Fruit fly (Drosophila melanogaster): ENCODE data around the gene Fer1.

Fer1 gene

DNA sequence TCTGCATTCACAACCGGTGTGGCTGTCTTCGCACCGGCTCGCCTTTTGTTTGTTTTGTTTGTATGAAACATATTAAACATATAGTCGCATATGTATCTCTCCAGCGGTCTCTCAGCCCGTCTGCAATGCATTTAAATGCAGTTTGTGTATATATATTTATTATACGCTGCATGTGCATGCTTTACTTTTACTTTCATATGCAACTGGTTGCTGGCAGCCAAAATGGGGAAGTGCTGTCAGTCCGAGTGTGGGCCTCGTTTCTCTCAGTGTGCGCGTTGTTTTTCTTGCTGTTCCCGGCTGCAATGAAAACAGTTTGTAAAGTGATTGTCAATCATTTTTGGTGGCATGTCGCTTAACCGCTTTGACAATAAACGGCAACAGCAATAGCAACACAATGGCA is 23.6 kb downstream of the Fer1 start (continued):
- TF ChIP-seq Sox102F (GFP tag; optimal IDR thresholded peaks at IDR 0.05) (no peak), Ets65A (GFP tag) (peak; percentile 32)

DNA sequence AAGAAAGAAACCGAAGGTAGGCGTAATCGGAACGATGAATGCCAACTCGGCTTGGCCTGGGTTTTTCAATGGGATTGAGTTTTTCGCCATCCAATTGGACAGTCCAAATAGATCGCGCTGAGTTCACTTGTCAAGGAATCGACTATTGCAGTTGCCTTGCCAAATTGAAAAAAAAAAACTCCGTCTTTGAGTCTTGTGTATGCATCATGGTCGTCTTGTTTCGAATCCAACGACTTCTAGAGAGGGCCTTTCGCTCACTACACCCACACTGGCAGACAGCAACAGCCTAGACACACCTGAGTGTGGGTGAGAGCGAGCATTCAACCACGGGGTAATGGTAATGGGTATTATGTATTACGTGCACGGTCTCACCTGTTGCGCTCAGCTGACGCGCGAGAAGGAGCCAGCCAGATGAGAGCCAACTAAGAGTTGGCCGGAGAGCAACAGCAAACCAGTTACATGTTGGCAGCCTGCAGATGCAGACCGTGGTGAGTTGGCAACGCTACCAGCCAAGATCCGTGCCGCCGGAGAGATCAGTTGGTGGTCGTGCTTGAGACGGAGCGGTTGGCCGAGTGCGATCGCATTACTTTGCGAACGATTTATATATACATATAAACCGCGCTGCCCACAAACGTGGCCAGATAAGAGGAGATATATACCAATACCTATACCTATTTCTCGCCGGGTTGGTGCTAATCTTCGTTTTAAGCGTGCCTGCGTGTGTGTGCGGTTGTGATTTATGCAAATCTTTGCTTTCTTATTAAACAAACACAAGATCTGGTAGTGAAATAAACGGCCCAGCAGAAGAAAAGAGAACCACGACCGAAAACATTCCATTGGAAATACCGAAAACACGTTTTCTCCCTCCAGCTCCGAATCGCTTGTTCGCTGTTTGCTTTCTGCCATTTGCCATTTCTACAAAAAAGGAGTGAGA is 26.6 kb downstream of the Fer1 start, which contains the start of gene sas:
TSS of gene sas (plus strand) at position 453 of the 934 bp plus-strand sequence.
- TF ChIP-seq CG15479 (GFP tag; optimal IDR thresholded peaks at IDR 0.05) (peak; percentile 47), CG4328 (GFP tag; optimal IDR thresholded peaks at IDR 0.05) (no peak), chm (GFP tag; IDR thresholded peaks at IDR 0.05) (peak; percentile 47), onecut (GFP tag; IDR thresholded peaks at IDR 0.05) (no peak), CG9932 (GFP tag; IDR thresholded peaks at IDR 0.05) (no peak), CG13894 (tag; optimal IDR thresholded peaks at IDR 0.05) (peak; percentile 48), Dad (GFP tag; optimal IDR thresholded peaks at IDR 0.05) (peak; percentile 5), da (GFP tag; optimal IDR thresholded peaks at IDR 0.05) (no peak), Dp (GFP tag; optimal IDR thresholded peaks at IDR 0.05) (no peak), so (GFP tag; IDR thresholded peaks at IDR 0.05) (peak; percentile 26; the same call in 1 of the 3 replicates), trh (GFP tag; optimal IDR thresholded peaks at IDR 0.05) (no peak), Atf6 (GFP tag; IDR thresholded peaks at IDR 0.05) (no peak), CG14014 (GFP tag; IDR thresholded peaks at IDR 0.05) (no peak), NK7.1 (GFP tag; optimal IDR thresholded peaks at IDR 0.05) (no peak), CG4360 (GFP tag; IDR thresholded peaks at IDR 0.05) (peak; percentile 9; the same call in 1 of the 2 replicates), CG30403 (GFP tag; optimal IDR thresholded peaks at IDR 0.05) (no peak), oc (tag; optimal IDR thresholded peaks at IDR 0.05) (peak; percentile 55), YL-1 (GFP tag; optimal IDR thresholded peaks at IDR 0.05) (no peak), seq (GFP tag; IDR thresholded peaks at IDR 0.05) (peak; percentile 33; the same call in 1 of the 2 replicates), sens (GFP tag) (peak; percentile 70), esg (GFP tag; conservative IDR thresholded peaks at IDR 0.05) (no peak), maf-S (GFP tag; optimal IDR thresholded peaks at IDR 0.05) (no peak), CG12769 (tag; optimal IDR thresholded peaks at IDR 0.05) (peak; percentile 53), zen (tag; optimal IDR thresholded peaks at IDR 0.05) (peak; percentile 36), amos (GFP tag; IDR thresholded peaks at IDR 0.05; ENCODE audit: partially characterized antibody) (peak; percentile 28; the same call in 1 of the 2 replicates), abd-A (tag; optimal IDR thresholded peaks at IDR 0.05) (peak; percentile 37), sd (tag; optimal IDR thresholded peaks at IDR 0.05) (peak; percentile 64), crp (GFP tag; optimal IDR thresholded peaks at IDR 0.05) (peak in 1 of 2 experiments; percentile 27), fd3F (GFP tag; optimal IDR thresholded peaks at IDR 0.05) (no peak), CG4707 (GFP tag; optimal IDR thresholded peaks at IDR 0.05) (no peak), Bteb2 (GFP tag; optimal IDR thresholded peaks at IDR 0.05) (no peak), sima (GFP tag; optimal IDR thresholded peaks at IDR 0.05) (no peak), CG16813 (GFP tag; IDR thresholded peaks at IDR 0.05; ENCODE audit: partially characterized antibody) (0 out of 3 replicates have a peak, but pooled peaks have one; percentile 7), cas (GFP tag; IDR thresholded peaks at IDR 0.05) (peak; percentile 18; the same call in 1 of the 2 replicates), CG31365 (tag; optimal IDR thresholded peaks at IDR 0.05) (no peak), fru (optimal IDR thresholded peaks at IDR 0.05) (no peak), hkb (optimal IDR thresholded peaks at IDR 0.05) (no peak), hkb (GFP tag; IDR thresholded peaks at IDR 0.05) (0 out of 2 replicates have a peak, but pooled peaks have one; percentile 40), cg (GFP tag; optimal IDR thresholded peaks at IDR 0.05) (peak; percentile 64), CG8924 (tag; optimal IDR thresholded peaks at IDR 0.05) (peak; percentile 18), grau (tag; optimal IDR thresholded peaks at IDR 0.05) (no peak), Bgb (GFP tag; IDR thresholded peaks at IDR 0.05; ENCODE audit: partially characterized antibody) (peak; percentile 32; the same call in 1 of the 2 replicates), fd102C (GFP tag; optimal IDR thresholded peaks at IDR 0.05) (peak; percentile 22), CG32532 (GFP tag; IDR thresholded peaks at IDR 0.05) (peak; percentile 40; the same call in 1 of the 2 replicates), bbx (GFP tag; IDR thresholded peaks at IDR 0.05; ENCODE audit: partially characterized antibody) (0 out of 2 replicates have a peak, but pooled peaks have one; percentile 31)

All from whole organism, embryonic.